Fruit fly (Drosophila melanogaster) whole organism, embryonic: ENCODE measurements around the gene apolpp.
A peak's percentile ranks its signal among the peaks of the same experiment; 100 is the strongest.

Source experiments
- ATbp ChIP-seq: fragments of 200-800 bp; sonication (Bioruptor generic); optimal IDR thresholded peaks from 2 replicates; lab custom pipeline; 2017; ENCODE audit warnings: missing biosample characterization, mild to moderate bottlenecking, missing genetic modification characterization, missing genetic modification reagents
- Blimp-1 ChIP-seq: fragments of 200-800 bp; sonication (Bioruptor generic); optimal IDR thresholded peaks from 3 replicates; lab custom pipeline; 2018; ENCODE audit warnings: missing biosample characterization, missing genetic modification characterization, mild to moderate bottlenecking, moderate library complexity, missing genetic modification reagents
- CG11695 ChIP-seq: fragments of 200-800 bp; sonication (Bioruptor generic); IDR thresholded peaks from 3 replicates; pipeline ENCODE4 v1.3.6; 2022; ENCODE audit warnings: missing biosample characterization, missing genetic modification characterization
- CG12391 ChIP-seq: fragments of 200-800 bp; sonication (Bioruptor generic); optimal IDR thresholded peaks from 3 replicates; lab custom pipeline; 2018; ENCODE audit warnings: missing biosample characterization, mild to moderate bottlenecking, missing genetic modification characterization, moderate library complexity
- CG14710 ChIP-seq: fragments of 200-800 bp; sonication (Bioruptor generic); optimal IDR thresholded peaks from 3 replicates; lab custom pipeline; 2019; ENCODE audit warnings: missing biosample characterization, mild to moderate bottlenecking, missing genetic modification characterization, moderate library complexity
- CG15479 ChIP-seq: fragments of 200-800 bp; sonication (Bioruptor generic); optimal IDR thresholded peaks from 3 replicates; lab custom pipeline; 2019; ENCODE audit warnings: missing biosample characterization, mild to moderate bottlenecking, missing genetic modification characterization, moderate library complexity
- CG17361 ChIP-seq: fragments of 200-800 bp; sonication (Bioruptor generic); IDR thresholded peaks from 3 replicates; pipeline ENCODE4 v1.3.6; 2022; ENCODE audit warnings: missing biosample characterization, missing genetic modification characterization
- CG18262 ChIP-seq: fragments of 200-800 bp; optimal IDR thresholded peaks from 3 replicates; lab custom pipeline; 2019; ENCODE audit warnings: missing biosample characterization, mild to moderate bottlenecking, missing genetic modification characterization, moderate library complexity
- CG31441 ChIP-seq: fragments of 200-800 bp; sonication (Bioruptor generic); IDR thresholded peaks from 2 replicates; pipeline ENCODE4 v1.3.6; 2022; ENCODE audit warnings: missing biosample characterization, missing genetic modification characterization
- CG34376 ChIP-seq: fragments of 200-800 bp; sonication (Bioruptor generic); optimal IDR thresholded peaks from 2 replicates; lab custom pipeline; 2018; ENCODE audit warnings: missing biosample characterization, mild to moderate bottlenecking, missing genetic modification characterization
- CG34422 ChIP-seq: fragments of 200-800 bp; sonication (Bioruptor generic); IDR thresholded peaks from 3 replicates; pipeline ENCODE4 v1.3.6; 2022; ENCODE audit warnings: missing biosample characterization, missing genetic modification characterization
- CG4424 ChIP-seq: fragments of 200-800 bp; sonication (Bioruptor generic); optimal IDR thresholded peaks from 3 replicates; lab custom pipeline; 2016; ENCODE audit warnings: missing biosample characterization, missing genetic modification characterization
- CG6683 ChIP-seq: fragments of 200-800 bp; sonication (Bioruptor generic); optimal IDR thresholded peaks from 2 replicates; lab custom pipeline; 2017; ENCODE audit warnings: missing biosample characterization, mild to moderate bottlenecking, missing genetic modification characterization, missing genetic modification reagents
- CG8388 ChIP-seq: fragments of 200-800 bp; sonication (Bioruptor generic); optimal IDR thresholded peaks from 2 replicates; lab custom pipeline; 2019; ENCODE audit warnings: missing biosample characterization, mild to moderate bottlenecking, missing genetic modification characterization, moderate library complexity
- CTCF ChIP-seq: fragments of 200-800 bp; sonication (Bioruptor generic); optimal IDR thresholded peaks from 2 replicates; lab custom pipeline; 2017; ENCODE audit warnings: missing biosample characterization, mild to moderate bottlenecking, missing genetic modification characterization, moderate library complexity
- CrebB ChIP-seq: fragments of 200-800 bp; sonication (Bioruptor generic); optimal IDR thresholded peaks from 3 replicates; lab custom pipeline; 2018; ENCODE audit warnings: missing biosample characterization, mild to moderate bottlenecking, missing genetic modification characterization
- HmgZ ChIP-seq: fragments of 200-800 bp; sonication (Bioruptor generic); optimal IDR thresholded peaks from 2 replicates; lab custom pipeline; 2018; ENCODE audit warnings: missing biosample characterization, mild to moderate bottlenecking, missing genetic modification characterization
- Lim3 ChIP-seq: fragments of 200-800 bp; sonication (Bioruptor generic); IDR thresholded peaks from 2 replicates; pipeline ENCODE4 v1.3.6; 2022; ENCODE audit warnings: missing biosample characterization, missing genetic modification characterization
- Med ChIP-seq: fragments of 200-800 bp; sonication (Bioruptor generic); peaks from one replicate; lab custom pipeline; 2016; ENCODE audit warnings: missing biosample characterization, missing genetic modification characterization, mild to moderate bottlenecking, inconsistent platforms, moderate library complexity
- Neu2 ChIP-seq: fragments of 200-800 bp; sonication (Bioruptor generic); optimal IDR thresholded peaks from 3 replicates; lab custom pipeline; 2016; ENCODE audit warnings: missing biosample characterization, missing genetic modification characterization, borderline replicate concordance
- Pdp1 ChIP-seq, 2 experiments: fragments of 200-800 bp; sonication (Bioruptor generic); optimal IDR thresholded peaks; 3 replicates each; lab custom pipeline; 2016; ENCODE audit warnings: missing biosample characterization in 2 of 2, missing genetic modification characterization in 2 of 2, mild to moderate bottlenecking in 1 of 2, moderate library complexity in 1 of 2
- Sin3A ChIP-seq: fragments of >200 bp; optimal IDR thresholded peaks from 2 replicates; lab custom pipeline; 2018
- Six4 ChIP-seq: fragments of 200-800 bp; sonication (Bioruptor generic); optimal IDR thresholded peaks from 2 replicates; lab custom pipeline; 2016; ENCODE audit warnings: missing biosample characterization, missing genetic modification characterization
- Sox102F ChIP-seq: fragments of 200-800 bp; sonication (Bioruptor generic); optimal IDR thresholded peaks from 2 replicates; lab custom pipeline; 2018; ENCODE audit warnings: missing biosample characterization, mild to moderate bottlenecking, missing genetic modification characterization, moderate library complexity
- Usf ChIP-seq: fragments of 200-800 bp; sonication (Bioruptor generic); optimal IDR thresholded peaks from 2 replicates; lab custom pipeline; 2017; ENCODE audit warnings: missing genotype, missing biosample characterization, missing genetic modification characterization
- Xrp1 ChIP-seq: fragments of 200-800 bp; sonication (Bioruptor generic); IDR thresholded peaks from 2 replicates; pipeline ENCODE4 v1.3.6; 2022; ENCODE audit warnings: missing biosample characterization, missing genetic modification characterization
- aop ChIP-seq: fragments of 200-800 bp; sonication (Bioruptor generic); IDR thresholded peaks from 2 replicates; pipeline ENCODE4 v1.3.6; 2022; ENCODE audit warnings: missing biosample characterization, missing genetic modification characterization
- ase ChIP-seq: fragments of 200-800 bp; sonication (Bioruptor generic); IDR thresholded peaks from 3 replicates; pipeline ENCODE4 v1.3.6; 2022; ENCODE audit warnings: missing biosample characterization, missing genetic modification characterization
- az2 ChIP-seq: fragments of 200-800 bp; sonication (Bioruptor generic); optimal IDR thresholded peaks from 3 replicates; lab custom pipeline; 2016; ENCODE audit warnings: missing biosample characterization, missing genetic modification characterization
- bsh ChIP-seq, 2 experiments: fragments of 200-800 bp; sonication (Bioruptor generic); optimal IDR thresholded peaks; 2 replicates each; lab custom pipeline; 2017 to 2018; ENCODE audit warnings: mild to moderate bottlenecking in 2 of 2, missing biosample characterization in 2 of 2, missing genetic modification characterization in 2 of 2, moderate library complexity in 1 of 2
- cas ChIP-seq: fragments of 200-800 bp; sonication (Bioruptor generic); IDR thresholded peaks from 2 replicates; pipeline ENCODE4 v1.3.6; 2022; ENCODE audit warnings: missing biosample characterization, missing genetic modification characterization
- corto ChIP-seq: fragments of 200-800 bp; sonication (Bioruptor generic); optimal IDR thresholded peaks from 2 replicates; lab custom pipeline; 2016; ENCODE audit warnings: missing biosample characterization, mild to moderate bottlenecking, missing genetic modification characterization, moderate library complexity
- da ChIP-seq: fragments of 200-800 bp; sonication (Bioruptor generic); optimal IDR thresholded peaks from 2 replicates; lab custom pipeline; 2016; ENCODE audit warnings: missing biosample characterization, missing genetic modification characterization
- dati ChIP-seq: fragments of 200-800 bp; sonication (Bioruptor generic); IDR thresholded peaks from 2 replicates; pipeline ENCODE4 v1.3.6; 2022; ENCODE audit warnings: missing biosample characterization, missing genetic modification characterization
- esg ChIP-seq: fragments of 200-800 bp; sonication (Bioruptor generic); conservative IDR thresholded peaks from 2 replicates; pipeline ENCODE4 v1.3.6; 2022; ENCODE audit warnings: missing biosample characterization, missing genetic modification characterization
- hkb ChIP-seq, 2 experiments: fragments of 200-800 bp in 1 of 2; fragments of >200 bp in 1 of 2; sonication (Bioruptor generic) in 1 of 2; IDR thresholded peaks in 1 of 2; optimal IDR thresholded peaks in 1 of 2; 2 replicates each; pipeline versions ENCODE4 v1.3.6 to Lab custom; 2017 to 2022; ENCODE audit warnings: missing biosample characterization in 1 of 2, missing genetic modification characterization in 1 of 2
- nerfin-2 ChIP-seq: fragments of 200-800 bp; sonication (Bioruptor generic); IDR thresholded peaks from 2 replicates; pipeline ENCODE4 v1.3.6; 2022; ENCODE audit warnings: missing biosample characterization, missing genetic modification characterization; ENCODE audit not compliant: partially characterized antibody
- nom ChIP-seq: fragments of 200-800 bp; sonication (Bioruptor generic); optimal IDR thresholded peaks from 2 replicates; lab custom pipeline; 2017; ENCODE audit warnings: missing biosample characterization, missing genetic modification characterization, mild to moderate bottlenecking, moderate library complexity, missing genetic modification reagents
- phol ChIP-seq: fragments of 200-800 bp; sonication (Bioruptor generic); optimal IDR thresholded peaks from 3 replicates; lab custom pipeline; 2018; ENCODE audit warnings: missing biosample characterization, mild to moderate bottlenecking, missing genetic modification characterization, moderate library complexity
- psq ChIP-seq: fragments of 200-800 bp; sonication (Bioruptor generic); optimal IDR thresholded peaks from 2 replicates; lab custom pipeline; 2017; ENCODE audit warnings: missing biosample characterization, missing genetic modification characterization
- ranshi ChIP-seq: fragments of 200-800 bp; sonication (Bioruptor generic); IDR thresholded peaks from 2 replicates; pipeline ENCODE4 v1.3.6; 2022; ENCODE audit warnings: missing biosample characterization, missing genetic modification characterization
- row ChIP-seq: fragments of 200-800 bp; sonication (Bioruptor generic); IDR thresholded peaks from 3 replicates; pipeline ENCODE4 v1.3.6; 2022; ENCODE audit warnings: missing biosample characterization, missing genetic modification characterization
- sr ChIP-seq: fragments of 200-800 bp; sonication (Bioruptor generic); IDR thresholded peaks from 3 replicates; pipeline ENCODE4 v1.3.6; 2022; ENCODE audit warnings: missing biosample characterization, missing genetic modification characterization
- tgo ChIP-seq: fragments of 200-800 bp; sonication (Bioruptor generic); IDR thresholded peaks from 3 replicates; pipeline ENCODE4 v1.3.6; 2022; ENCODE audit warnings: missing biosample characterization, missing genetic modification characterization
- unpg ChIP-seq: fragments of 200-800 bp; sonication (Bioruptor generic); optimal IDR thresholded peaks from 3 replicates; lab custom pipeline; 2018; ENCODE audit warnings: missing biosample characterization, mild to moderate bottlenecking, missing genetic modification characterization, moderate library complexity
- vfl ChIP-seq: fragments of 200-800 bp; sonication (Bioruptor generic); optimal IDR thresholded peaks from 2 replicates; lab custom pipeline; 2016; ENCODE audit warnings: missing biosample characterization, missing genetic modification characterization
- wor ChIP-seq: fragments of 200-800 bp; sonication (Bioruptor generic); IDR thresholded peaks from 2 replicates; pipeline ENCODE4 v1.3.6; 2022; ENCODE audit warnings: missing biosample characterization, missing genetic modification characterization
- zen ChIP-seq: fragments of 200-800 bp; sonication (Bioruptor generic); optimal IDR thresholded peaks from 3 replicates; lab custom pipeline; 2018; ENCODE audit warnings: missing biosample characterization, mild to moderate bottlenecking, missing genetic modification characterization, moderate library complexity

Gene apolpp

DNA sequence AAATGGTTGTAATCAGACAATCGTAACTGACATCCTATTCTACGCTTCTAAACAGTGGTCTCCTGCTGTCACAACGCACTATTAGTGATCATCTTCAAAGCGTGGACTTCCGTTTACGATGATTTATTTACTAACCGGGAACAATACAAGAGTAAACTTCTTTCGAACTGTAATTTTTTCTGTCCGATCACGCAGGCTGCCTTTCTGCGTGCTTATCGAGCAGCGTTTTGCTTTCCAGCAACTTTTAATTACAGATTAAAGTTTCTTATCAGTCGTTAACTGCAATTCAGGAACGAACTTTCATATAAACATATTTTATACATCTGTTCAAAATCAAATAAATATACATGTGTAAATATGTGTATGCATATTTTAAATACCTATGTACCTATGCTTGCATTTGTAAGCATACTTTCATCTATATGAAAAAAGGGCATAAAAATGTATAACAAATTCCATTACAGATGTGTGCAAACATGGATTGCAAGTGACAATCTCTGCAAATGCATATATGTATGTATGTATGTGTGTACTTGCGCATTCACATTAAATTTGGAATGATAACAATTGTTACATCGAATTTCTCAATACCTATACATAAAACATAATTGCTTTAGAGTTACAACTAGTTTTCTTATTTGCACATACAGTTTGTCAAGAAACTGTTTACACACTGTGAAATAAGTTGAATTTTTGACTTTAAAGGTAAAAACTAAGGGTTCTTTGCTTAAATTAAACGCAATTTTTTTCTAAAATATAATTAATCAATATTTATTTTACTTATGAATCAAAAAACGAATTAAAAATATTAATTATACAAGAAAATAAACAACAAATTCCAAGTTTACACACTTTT lies 2.4 kb downstream of the apolpp start (continued):
- TF ChIP-seq Neu2 (peak; percentile 27), HmgZ (tag; lab: Kevin White, UChicago) (no peak), CG18262 (tag; lab: Kevin White, UChicago) (peak; percentile 28), row (GFP tag; lab: Robert Waterston, UW) (0 out of 3 replicates have a peak, but pooled peaks have one; percentile 27), sr (GFP tag; lab: Robert Waterston, UW) (no peak), ranshi (no peak), ase (GFP tag; lab: Robert Waterston, UW) (no peak), bsh (GFP tag; optimal IDR thresholded peaks at IDR 0.05; lab: Kevin White, UChicago) (no peak), Lim3 (GFP tag; lab: Robert Waterston, UW) (no peak), Med (GFP tag; lab: Kevin White, UChicago) (peak; percentile 32), Pdp1 (GFP tag; optimal IDR thresholded peaks at IDR 0.05; lab: Kevin White, UChicago) (peak in 1 of 2 experiments; percentile 0), cas (GFP tag; lab: Robert Waterston, UW) (no peak), Six4 (GFP tag; lab: Kevin White, UChicago) (no peak), unpg (no peak), phol (tag; lab: Kevin White, UChicago) (no peak), zen (tag; lab: Kevin White, UChicago) (no peak), CG17361 (GFP tag; lab: Robert Waterston, UW) (0 out of 3 replicates have a peak, but pooled peaks have one; percentile 25)

DNA sequence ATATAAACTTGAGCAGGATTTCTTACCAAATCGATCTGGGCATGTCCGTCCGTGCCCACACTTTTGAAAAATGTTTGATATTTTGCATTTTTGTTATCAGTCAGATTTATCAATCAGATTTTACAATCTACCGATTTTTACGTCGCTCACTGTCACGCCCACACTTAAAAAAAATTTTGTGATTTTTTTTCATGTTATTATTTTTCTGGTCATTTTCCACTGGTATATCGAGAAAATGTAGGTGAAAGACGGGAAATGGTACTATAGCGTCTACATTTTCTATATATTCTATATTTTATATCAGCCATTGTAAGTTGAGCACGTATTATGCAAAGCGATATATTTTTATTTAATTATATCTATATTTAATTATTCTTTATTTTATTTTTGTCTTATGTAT lies 3.5 kb downstream of the apolpp start:
- TF ChIP-seq corto (GFP tag; lab: Kevin White, UChicago) (no peak), tgo (GFP tag; lab: Robert Waterston, UW) (no peak), da (no peak), nerfin-2 (GFP tag; lab: Robert Waterston, UW) (no peak), Sin3A (lab: Kevin White, UChicago) (no peak), ATbp (peak; percentile 32), CG34376 (GFP tag; lab: Kevin White, UChicago) (no peak), CrebB (tag; lab: Kevin White, UChicago) (no peak), vfl (no peak), aop (GFP tag; lab: Robert Waterston, UW) (no peak), CG12391 (tag; lab: Kevin White, UChicago) (no peak), az2 (peak; percentile 27), CTCF (GFP tag; lab: Kevin White, UChicago) (no peak), esg (GFP tag; lab: Robert Waterston, UW) (no peak), Blimp-1 (GFP tag; lab: Kevin White, UChicago) (no peak), psq (no peak), nom (GFP tag; lab: Kevin White, UChicago) (no peak), CG14710 (tag; lab: Kevin White, UChicago) (peak; percentile 7), CG4424 (GFP tag; lab: Kevin White, UChicago) (peak; percentile 28), CG8388 (peak; percentile 57), Sox102F (GFP tag; lab: Kevin White, UChicago) (no peak), CG17361 (GFP tag; lab: Robert Waterston, UW) (peak; percentile 45; the same call in 2 of the 3 replicates), dati (no peak), CG34422 (no peak), CG11695 (GFP tag; lab: Robert Waterston, UW) (no peak), CG15479 (GFP tag; lab: Kevin White, UChicago) (no peak), CG6683 (GFP tag; lab: Kevin White, UChicago) (no peak), Usf (GFP tag; lab: Kevin White, UChicago) (no peak), wor (GFP tag; lab: Robert Waterston, UW) (no peak), sr (GFP tag; lab: Robert Waterston, UW) (no peak), Xrp1 (GFP tag; lab: Robert Waterston, UW) (peak; percentile 30; the same call in 1 of the 2 replicates), hkb (optimal IDR thresholded peaks at IDR 0.05; lab: Kevin White, UChicago) (no peak), hkb (GFP tag; IDR thresholded peaks at IDR 0.05; lab: Robert Waterston, UW) (0 out of 2 replicates have a peak, but pooled peaks have one; percentile 38), CG31441 (no peak), bsh (GFP tag; optimal IDR thresholded peaks at IDR 0.05; lab: Kevin White, UChicago) (peak in 1 of 2 experiments; percentile 27)
